Worm (Caenorhabditis elegans): Measurements from ENCODE around the gene F58H1.5.

Gene F58H1.5

DNA sequence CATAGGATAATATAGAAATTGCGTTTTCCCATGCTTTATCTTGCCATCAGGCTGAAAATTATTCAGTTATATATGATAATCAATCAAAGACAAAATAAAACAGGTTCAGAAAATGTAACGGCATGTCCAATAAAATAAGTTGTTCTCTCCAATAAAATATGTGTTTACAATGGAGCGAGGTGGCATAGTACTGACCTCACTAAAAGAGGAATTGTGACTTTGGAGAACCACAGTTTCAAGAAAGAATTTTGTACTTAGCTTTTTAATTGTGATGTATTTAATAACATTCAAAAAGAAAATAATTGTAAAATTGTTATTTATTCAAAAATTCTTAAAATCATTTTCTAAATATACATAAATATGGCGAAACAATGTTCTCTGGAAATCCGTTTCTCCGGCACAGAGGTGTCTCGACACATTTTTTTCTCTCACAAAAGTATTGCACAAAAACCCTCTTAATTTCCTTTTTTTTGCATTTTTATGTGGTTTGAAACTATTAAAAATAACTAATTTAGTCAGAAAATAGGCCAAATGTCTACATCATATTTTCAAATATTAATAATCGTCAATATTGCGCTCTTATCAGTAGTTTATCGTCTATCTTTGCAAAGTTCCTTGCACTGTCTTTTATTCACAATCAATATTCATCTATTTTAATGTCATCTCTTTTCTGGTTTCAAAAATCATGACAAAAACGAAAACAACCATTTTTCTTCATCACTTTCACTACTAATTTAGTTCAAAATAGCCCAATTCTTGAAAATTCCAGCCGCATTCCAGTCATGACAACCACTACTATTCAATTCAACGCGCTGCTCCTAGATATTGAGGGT lies 24.8 kb upstream of the F58H1.5 start, which contains the start of the genes aman-2 and F58H1.3 (continued):
- no peak for TF ChIP-seq sox-4 (tag; optimal IDR thresholded peaks at IDR 0.05)
- peak; percentile 77 for TF ChIP-seq unc-86 (tag; optimal IDR thresholded peaks at IDR 0.05)
- TF ChIP-seq C38D4.7 (GFP tag; optimal IDR thresholded peaks at IDR 0.05) = peak; percentile 13
- TF ChIP-seq ref-2 (tag; optimal IDR thresholded peaks at IDR 0.05) = peak; percentile 86
- TF ChIP-seq pqm-1 (tag; optimal IDR thresholded peaks at IDR 0.05) = peak; percentile 54
- TF ChIP-seq lim-6 (tag; optimal IDR thresholded peaks at IDR 0.05) = peak; percentile 7
- peak; percentile 38 for TF ChIP-seq ceh-18 (tag; optimal IDR thresholded peaks at IDR 0.05)
- no peak for TF ChIP-seq hlh-6 (tag; optimal IDR thresholded peaks at IDR 0.05)
- peak; percentile 86 for TF ChIP-seq ceh-14 (tag; optimal IDR thresholded peaks at IDR 0.05)
- TF ChIP-seq ama-1 (optimal IDR thresholded peaks at IDR 0.05) = no peak
- no peak for TF ChIP-seq hlh-30 (tag; optimal IDR thresholded peaks at IDR 0.05; ENCODE audit: insufficient read depth)
- TF ChIP-seq ceh-24 (tag; optimal IDR thresholded peaks at IDR 0.05) = no peak
- TF ChIP-seq rnt-1 (tag; optimal IDR thresholded peaks at IDR 0.05) = peak; percentile 48
- TF ChIP-seq unc-3 (GFP tag; conservative IDR thresholded peaks at IDR 0.05) = no peak
- peak; percentile 68 for TF ChIP-seq unc-3 (tag; optimal IDR thresholded peaks at IDR 0.05)
- no peak for TF ChIP-seq T23F11.4 (GFP tag; optimal IDR thresholded peaks at IDR 0.05)
- TF ChIP-seq pha-2 (tag; optimal IDR thresholded peaks at IDR 0.05) = no peak
- TF ChIP-seq hlh-15 (tag; optimal IDR thresholded peaks at IDR 0.05) = peak; percentile 73
- TF ChIP-seq ceh-9 (tag; optimal IDR thresholded peaks at IDR 0.05) = no peak
- TF ChIP-seq pros-1 (tag; optimal IDR thresholded peaks at IDR 0.05) = no peak
- TF ChIP-seq ttx-3 (tag; optimal IDR thresholded peaks at IDR 0.05) = peak; percentile 57
- no peak for TF ChIP-seq unc-55 (GFP tag; optimal IDR thresholded peaks at IDR 0.05)
- TF ChIP-seq sox-2 (GFP tag; IDR thresholded peaks at IDR 0.05) = no peak
- no peak for TF ChIP-seq syd-9 (tag; optimal IDR thresholded peaks at IDR 0.05)
- TF ChIP-seq fkh-10 (GFP tag; optimal IDR thresholded peaks at IDR 0.05) = no peak
- TF ChIP-seq elt-2 (tag; optimal IDR thresholded peaks at IDR 0.05) = peak; percentile 89
- TF ChIP-seq hlh-13 (GFP tag; optimal IDR thresholded peaks at IDR 0.05) = no peak
- TF ChIP-seq ceh-34 (tag; optimal IDR thresholded peaks at IDR 0.05) = peak; percentile 36
- no peak for TF ChIP-seq ceh-6 (GFP tag; optimal IDR thresholded peaks at IDR 0.05)
- TF ChIP-seq mec-3 (tag; optimal IDR thresholded peaks at IDR 0.05; ENCODE audit: borderline replicate concordance) = no peak
- peak; percentile 85 for TF ChIP-seq fax-1 (tag; optimal IDR thresholded peaks at IDR 0.05)
- TF ChIP-seq ceh-22 (tag; optimal IDR thresholded peaks at IDR 0.05) = no peak
- TF ChIP-seq C08G9.2 (tag; optimal IDR thresholded peaks at IDR 0.05) = peak; percentile 72
- TF ChIP-seq tbx-2 (tag; optimal IDR thresholded peaks at IDR 0.05) = peak; percentile 89
- peak; percentile 82 for TF ChIP-seq tbx-7 (tag; optimal IDR thresholded peaks at IDR 0.05)

DNA sequence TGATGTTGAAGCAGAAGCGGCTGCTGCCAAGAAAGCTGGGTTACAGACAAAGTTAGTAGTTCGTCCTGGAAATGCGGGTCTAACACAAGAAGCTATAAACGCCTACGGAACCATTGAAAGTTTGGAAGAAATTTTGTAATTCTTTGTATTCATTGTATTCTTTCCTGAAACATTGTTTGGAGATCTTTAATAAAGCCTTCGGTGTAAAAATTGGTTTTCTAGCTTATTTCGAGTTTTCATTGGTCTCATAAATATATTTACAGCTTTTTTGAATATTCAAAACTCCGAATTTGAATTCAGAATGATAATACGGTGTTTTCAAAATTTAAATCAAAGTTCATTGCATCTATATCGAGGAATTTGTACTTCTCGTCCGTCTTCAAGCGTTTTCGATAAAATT lies 23.3 kb upstream of the F58H1.5 start, which contains the start of gene F58H1.8:
Gene F58H1.8, plus strand, starts transcription at position 301 of the 400 bp plus-strand sequence.
- TF ChIP-seq ceh-6 (GFP tag; optimal IDR thresholded peaks at IDR 0.05) (no peak), ceh-48 (tag; optimal IDR thresholded peaks at IDR 0.05) (no peak), ttx-3 (tag; optimal IDR thresholded peaks at IDR 0.05) (no peak), ceh-31 (tag; optimal IDR thresholded peaks at IDR 0.05) (no peak), ceh-30 (tag; optimal IDR thresholded peaks at IDR 0.05) (no peak), che-1 (tag; optimal IDR thresholded peaks at IDR 0.05) (no peak), elt-2 (tag; optimal IDR thresholded peaks at IDR 0.05) (no peak)

- TF ChIP-seq fkh-10 (GFP tag; optimal IDR thresholded peaks at IDR 0.05) (no peak), ttx-3 (tag; optimal IDR thresholded peaks at IDR 0.05) (no peak), fax-1 (tag; optimal IDR thresholded peaks at IDR 0.05) (no peak), pag-3 (tag; optimal IDR thresholded peaks at IDR 0.05; ENCODE audit: borderline replicate concordance) (no peak), hlh-13 (GFP tag; optimal IDR thresholded peaks at IDR 0.05) (no peak), Y22D7AL.16 (tag; optimal IDR thresholded peaks at IDR 0.05) (no peak), hlh-15 (tag; optimal IDR thresholded peaks at IDR 0.05) (no peak), rnt-1 (tag; optimal IDR thresholded peaks at IDR 0.05) (no peak), gmeb-2 (tag; optimal IDR thresholded peaks at IDR 0.05) (no peak), npax-4 (tag; optimal IDR thresholded peaks at IDR 0.05) (no peak)
Measured at ce11 chrV:11937710-11938109, 20.5 kb upstream of the F58H1.5 start, which contains the start of gene gpla-1. gpla-1 (minus strand) TSS chrV:11937810.

All from whole organism, late embryonic.